Fruit fly (Drosophila melanogaster): ENCODE results near the gene Acox3.

Gene Acox3

dm6 chr2L:6467509-6467908, 19.3 kb upstream of the Acox3 start, which contains the start of gene HemK1:
Gene HemK1 (minus strand): TSS chr2L:6467698.
- TF ChIP-seq Hr78 (GFP tag; optimal IDR thresholded peaks at IDR 0.05) (no peak), rgr (GFP tag; optimal IDR thresholded peaks at IDR 0.05) (peak; percentile 28), h (GFP tag; optimal IDR thresholded peaks at IDR 0.05) (peak; percentile 8), Rel (GFP tag; optimal IDR thresholded peaks at IDR 0.05) (no peak), Rel (tag; optimal IDR thresholded peaks at IDR 0.05) (peak; percentile 0)

dm6 chr2L:6465497-6465896, 17.3 kb upstream of the Acox3 start, which contains the start of gene Rchy1:
Gene Rchy1 (minus strand): TSS chr2L:6465669.
- peak; percentile 45 for TF ChIP-seq Hr83 (GFP tag; optimal IDR thresholded peaks at IDR 0.05; ENCODE audit: poor library complexity, severe bottlenecking)
- TF ChIP-seq Rel (GFP tag; optimal IDR thresholded peaks at IDR 0.05) = no peak
- TF ChIP-seq Rel (tag; optimal IDR thresholded peaks at IDR 0.05) = peak; percentile 79
- TF ChIP-seq GATAd (GFP tag; optimal IDR thresholded peaks at IDR 0.05) = no peak
- no peak for TF ChIP-seq brk (GFP tag; optimal IDR thresholded peaks at IDR 0.05)
- TF ChIP-seq rgr (GFP tag; optimal IDR thresholded peaks at IDR 0.05) = peak; percentile 49
- peak; percentile 35 for TF ChIP-seq h (GFP tag; optimal IDR thresholded peaks at IDR 0.05)

- TF ChIP-seq woc (GFP tag; optimal IDR thresholded peaks at IDR 0.05) (no peak), tai (GFP tag; optimal IDR thresholded peaks at IDR 0.05) (no peak), lola (GFP tag; optimal IDR thresholded peaks at IDR 0.05) (no peak), br (GFP tag; optimal IDR thresholded peaks at IDR 0.05) (peak; percentile 18), rgr (GFP tag; optimal IDR thresholded peaks at IDR 0.05) (peak; percentile 41), dmrt93B (GFP tag; optimal IDR thresholded peaks at IDR 0.05) (no peak), Sp1 (GFP tag; optimal IDR thresholded peaks at IDR 0.05) (peak; percentile 34), sv (GFP tag; optimal IDR thresholded peaks at IDR 0.05) (no peak), Vsx2 (GFP tag; optimal IDR thresholded peaks at IDR 0.05; ENCODE audit: partially characterized antibody) (no peak), Dfd (GFP tag; optimal IDR thresholded peaks at IDR 0.05) (no peak), jim (GFP tag; optimal IDR thresholded peaks at IDR 0.05) (no peak), CrebA (GFP tag; optimal IDR thresholded peaks at IDR 0.05; ENCODE audit: borderline replicate concordance) (no peak), CG9705 (GFP tag; optimal IDR thresholded peaks at IDR 0.05) (peak; percentile 27), psq (GFP tag; optimal IDR thresholded peaks at IDR 0.05) (no peak), Mio (GFP tag; optimal IDR thresholded peaks at IDR 0.05) (no peak), h (GFP tag; optimal IDR thresholded peaks at IDR 0.05) (peak; percentile 51), Hr83 (GFP tag; optimal IDR thresholded peaks at IDR 0.05; ENCODE audit: poor library complexity, severe bottlenecking) (peak; percentile 65), Hr78 (GFP tag; optimal IDR thresholded peaks at IDR 0.05) (no peak), usp (GFP tag; optimal IDR thresholded peaks at IDR 0.05) (no peak), Myc (optimal IDR thresholded peaks at IDR 0.05) (no peak), dl (GFP tag; optimal IDR thresholded peaks at IDR 0.05; ENCODE audit: insufficient read depth in 1 of 2, partially characterized antibody in 2 of 2) (no peak), GATAd (GFP tag; optimal IDR thresholded peaks at IDR 0.05) (no peak), CG32264 (GFP tag; optimal IDR thresholded peaks at IDR 0.05) (no peak), OdsH (GFP tag; optimal IDR thresholded peaks at IDR 0.05) (peak; percentile 51), Jra (GFP tag; optimal IDR thresholded peaks at IDR 0.05) (no peak), Abd-B (GFP tag; optimal IDR thresholded peaks at IDR 0.05) (no peak), Rel (GFP tag; optimal IDR thresholded peaks at IDR 0.05) (no peak), Rel (tag; optimal IDR thresholded peaks at IDR 0.05) (no peak), foxo (GFP tag; optimal IDR thresholded peaks at IDR 0.05) (no peak), Hnf4 (GFP tag; optimal IDR thresholded peaks at IDR 0.05) (no peak), pan (optimal IDR thresholded peaks at IDR 0.05) (no peak), HLH106 (tag; optimal IDR thresholded peaks at IDR 0.05) (peak; percentile 16), fru (GFP tag; optimal IDR thresholded peaks at IDR 0.05) (no peak), sage (GFP tag; optimal IDR thresholded peaks at IDR 0.05) (no peak), Dif (GFP tag; optimal IDR thresholded peaks at IDR 0.05; ENCODE audit: partially characterized antibody) (no peak), brk (GFP tag; optimal IDR thresholded peaks at IDR 0.05) (peak; percentile 30), dsf (GFP tag; optimal IDR thresholded peaks at IDR 0.05; ENCODE audit: borderline replicate concordance) (no peak), ey (GFP tag; optimal IDR thresholded peaks at IDR 0.05) (no peak), N (GFP tag; optimal IDR thresholded peaks at IDR 0.05) (no peak)
Measured at dm6 chr2L:6464780-6465179, 16.6 kb upstream of the Acox3 start.

Measured in whole organism, wandering third instar larva.